Worm (Caenorhabditis elegans) whole organism, early embryonic: Measurements from ENCODE around the gene fig-1.

ENCODE experiments used
- B0310.2 ChIP-seq: sonication (generic microtip); optimal IDR thresholded peaks from 2 replicates; lab custom pipeline; 2016; ENCODE audit warnings: mild to moderate bottlenecking, missing genetic modification characterization, missing compliant biosample characterization
- aly-1 ChIP-seq: sonication (generic microtip); optimal IDR thresholded peaks from 2 replicates; lab custom pipeline; 2016; ENCODE audit warnings: missing genetic modification characterization, missing compliant biosample characterization
- ama-1 ChIP-seq: fragments of 150-350 bp; optimal IDR thresholded peaks from 2 replicates; lab custom pipeline; 2014
- ceh-13 ChIP-seq: fragments of 200-800 bp; sonication (Bioruptor generic); optimal IDR thresholded peaks from 2 replicates; lab custom pipeline; 2018; ENCODE audit warnings: mild to moderate bottlenecking, missing genetic modification characterization, missing compliant biosample characterization
- ceh-36 ChIP-seq: sonication (generic microtip); optimal IDR thresholded peaks from 2 replicates; lab custom pipeline; 2016; ENCODE audit warnings: missing genetic modification characterization, inconsistent platforms, missing compliant biosample characterization
- flt-1 ChIP-seq: fragments of 200-800 bp; sonication (Bioruptor generic); IDR thresholded peaks from 2 replicates; pipeline ENCODE4 v1.3.6; 2022; ENCODE audit warnings: missing genetic modification characterization, missing compliant biosample characterization
- hmbx-1 ChIP-seq: sonication (generic microtip); optimal IDR thresholded peaks from 2 replicates; lab custom pipeline; 2016; ENCODE audit warnings: mild to moderate bottlenecking, missing genetic modification characterization, missing compliant biosample characterization
- hnd-1 ChIP-seq: sonication (generic microtip); optimal IDR thresholded peaks from 2 replicates; lab custom pipeline; 2016; ENCODE audit warnings: missing genetic modification characterization, missing compliant biosample characterization
- pes-1 ChIP-seq: fragments of 200-800 bp; sonication (Bioruptor generic); IDR thresholded peaks from 2 replicates; pipeline ENCODE4 v1.3.6; 2022; ENCODE audit warnings: missing genetic modification reagents, missing genetic modification characterization, missing compliant biosample characterization
- tbx-11 ChIP-seq: fragments of 200-800 bp; sonication (Bioruptor generic); IDR thresholded peaks from 2 replicates; pipeline ENCODE4 v1.3.6; 2022; ENCODE audit warnings: missing genetic modification characterization, missing compliant biosample characterization
- tra-4 ChIP-seq: sonication (generic microtip); optimal IDR thresholded peaks from 2 replicates; lab custom pipeline; 2017; ENCODE audit warnings: missing genetic modification characterization, missing compliant biosample characterization

- no peak for TF ChIP-seq ama-1
- no peak for TF ChIP-seq hnd-1
- TF ChIP-seq B0310.2 (tag; lab: Kevin White, UChicago), result no peak
- no peak for TF ChIP-seq ceh-36 (tag; lab: Kevin White, UChicago)
- no peak for TF ChIP-seq flt-1
- TF ChIP-seq aly-1 (tag; lab: Kevin White, UChicago), result no peak
- TF ChIP-seq hmbx-1 (tag; lab: Kevin White, UChicago), result no peak
- no peak for TF ChIP-seq pes-1 (GFP tag; lab: Robert Waterston, UW)
- TF ChIP-seq ceh-13 (GFP tag; lab: Kevin White, UChicago), result no peak
- no peak for TF ChIP-seq tra-4 (tag; lab: Kevin White, UChicago)
- TF ChIP-seq tbx-11, result no peak
These were observed 39.9 kb downstream of the fig-1 start, which contains the start of gene F17C11.26 for ce11 chrV:10941150-10941549.
